Fruit fly (Drosophila melanogaster) whole organism, embryonic: ENCODE results near the gene Gbs-70E.
A peak's percentile ranks its signal among the peaks of the same experiment; 100 is the strongest.

ENCODE experiments used
- ATbp ChIP-seq: fragments of 200-800 bp; sonication (Bioruptor generic); optimal IDR thresholded peaks from 2 replicates; lab custom pipeline; 2017; ENCODE audit warnings: missing biosample characterization, mild to moderate bottlenecking, missing genetic modification characterization, missing genetic modification reagents
- CG12155 ChIP-seq: fragments of 200-800 bp; sonication (Bioruptor generic); optimal IDR thresholded peaks from 3 replicates; lab custom pipeline; 2016; ENCODE audit warnings: missing biosample characterization, missing genetic modification characterization
- CG13424 ChIP-seq: fragments of 200-800 bp; sonication (Bioruptor generic); optimal IDR thresholded peaks from 2 replicates; lab custom pipeline; 2019; ENCODE audit warnings: missing biosample characterization, mild to moderate bottlenecking, missing genetic modification characterization, moderate library complexity
- CG14050 ChIP-seq: fragments of 200-800 bp; sonication (Bioruptor generic); IDR thresholded peaks from 3 replicates; pipeline ENCODE4 v1.3.6; 2022; ENCODE audit warnings: missing biosample characterization, missing genetic modification characterization
- CG14710 ChIP-seq: fragments of 200-800 bp; sonication (Bioruptor generic); optimal IDR thresholded peaks from 3 replicates; lab custom pipeline; 2019; ENCODE audit warnings: missing biosample characterization, mild to moderate bottlenecking, missing genetic modification characterization, moderate library complexity
- CG15269 ChIP-seq: fragments of 200-800 bp; sonication (Bioruptor generic); optimal IDR thresholded peaks from 2 replicates; lab custom pipeline; 2018; ENCODE audit warnings: missing biosample characterization, mild to moderate bottlenecking, missing genetic modification characterization, moderate library complexity
- CG16813 ChIP-seq: fragments of 200-800 bp; sonication (Bioruptor generic); IDR thresholded peaks from 3 replicates; pipeline ENCODE4 v1.3.6; 2022; ENCODE audit warnings: missing biosample characterization, missing genetic modification characterization; ENCODE audit not compliant: partially characterized antibody
- CG17186 ChIP-seq: fragments of 200-800 bp; sonication (Bioruptor generic); optimal IDR thresholded peaks from 3 replicates; lab custom pipeline; 2017; ENCODE audit warnings: missing biosample characterization, missing genetic modification reagents, missing genetic modification characterization
- CG17568 ChIP-seq: fragments of 200-800 bp; sonication (Bioruptor generic); optimal IDR thresholded peaks from 2 replicates; lab custom pipeline; 2018; ENCODE audit warnings: missing biosample characterization, mild to moderate bottlenecking, missing genetic modification characterization, moderate library complexity
- CG17829 ChIP-seq: fragments of 200-800 bp; optimal IDR thresholded peaks from 2 replicates; lab custom pipeline; 2019; ENCODE audit warnings: missing biosample characterization, mild to moderate bottlenecking, missing genetic modification characterization, moderate library complexity
- CG2116 ChIP-seq: fragments of 200-800 bp; sonication (Bioruptor generic); optimal IDR thresholded peaks from 3 replicates; lab custom pipeline; 2018; ENCODE audit warnings: missing biosample characterization, mild to moderate bottlenecking, missing genetic modification characterization
- CG2678 ChIP-seq: fragments of 200-800 bp; sonication (Bioruptor generic); optimal IDR thresholded peaks from 3 replicates; lab custom pipeline; 2019; ENCODE audit warnings: missing biosample characterization, mild to moderate bottlenecking, missing genetic modification characterization, moderate library complexity
- CG2875 ChIP-seq: fragments of 200-800 bp; sonication (Bioruptor generic); optimal IDR thresholded peaks from 2 replicates; lab custom pipeline; 2017; ENCODE audit warnings: missing biosample characterization, mild to moderate bottlenecking, missing genetic modification characterization, missing genetic modification reagents
- CG6175 ChIP-seq: fragments of 200-800 bp; sonication (Bioruptor generic); IDR thresholded peaks from 3 replicates; pipeline ENCODE4 v1.3.6; 2022; ENCODE audit warnings: missing biosample characterization, missing genetic modification characterization
- CG6683 ChIP-seq: fragments of 200-800 bp; sonication (Bioruptor generic); optimal IDR thresholded peaks from 2 replicates; lab custom pipeline; 2017; ENCODE audit warnings: missing biosample characterization, mild to moderate bottlenecking, missing genetic modification characterization, missing genetic modification reagents
- CG7786 ChIP-seq: fragments of 200-800 bp; sonication (Bioruptor generic); optimal IDR thresholded peaks from 2 replicates; lab custom pipeline; 2016; ENCODE audit warnings: missing biosample characterization, missing genetic modification characterization
- CG8089 ChIP-seq: fragments of 200-800 bp; sonication (Bioruptor generic); optimal IDR thresholded peaks from 3 replicates; lab custom pipeline; 2016; ENCODE audit warnings: missing biosample characterization, missing genetic modification characterization
- CrebB ChIP-seq: fragments of 200-800 bp; sonication (Bioruptor generic); optimal IDR thresholded peaks from 3 replicates; lab custom pipeline; 2018; ENCODE audit warnings: missing biosample characterization, mild to moderate bottlenecking, missing genetic modification characterization
- Dfd ChIP-seq, 2 experiments: fragments of >200 bp; optimal IDR thresholded peaks; 2 replicates each; lab custom pipeline; 2017; ENCODE audit warnings: missing biosample characterization in 2 of 2, missing genetic modification characterization in 2 of 2
- Dip2 ChIP-seq: fragments of 200-800 bp; sonication (Bioruptor generic); IDR thresholded peaks from 2 replicates; pipeline ENCODE4 v1.3.6; 2022; ENCODE audit warnings: missing biosample characterization, missing genetic modification characterization
- Dll ChIP-seq: fragments of 200-800 bp; sonication (Bioruptor generic); IDR thresholded peaks from 4 replicates; pipeline ENCODE4 v1.3.6; 2022; ENCODE audit warnings: missing biosample characterization, missing genetic modification characterization; ENCODE audit not compliant: partially characterized antibody
- H2.0 ChIP-seq: fragments of 200-800 bp; sonication (Bioruptor generic); IDR thresholded peaks from 2 replicates; pipeline ENCODE4 v1.3.6; 2022; ENCODE audit warnings: missing biosample characterization, missing genetic modification characterization
- Hand ChIP-seq: fragments of 200-800 bp; sonication (Bioruptor generic); optimal IDR thresholded peaks from 2 replicates; lab custom pipeline; 2017; ENCODE audit warnings: mild to moderate bottlenecking, missing biosample characterization, missing genetic modification reagents, missing genetic modification characterization
- Hr39 ChIP-seq: fragments of >200 bp; optimal IDR thresholded peaks from 2 replicates; lab custom pipeline; 2017
- Hr78 ChIP-seq, 2 experiments: fragments of 200-800 bp in 1 of 2; fragments of >200 bp in 1 of 2; sonication (Bioruptor generic) in 1 of 2; optimal IDR thresholded peaks; 2 replicates each; lab custom pipeline; 2017 to 2019; ENCODE audit warnings: missing biosample characterization in 2 of 2, missing genetic modification characterization in 2 of 2, mild to moderate bottlenecking in 1 of 2, moderate library complexity in 1 of 2
- NFAT ChIP-seq: fragments of 200-800 bp; sonication (Bioruptor generic); IDR thresholded peaks from 2 replicates; pipeline ENCODE4 v1.3.6; 2022; ENCODE audit warnings: missing biosample characterization, missing genetic modification characterization
- Rfx ChIP-seq: fragments of 200-800 bp; sonication (Bioruptor generic); IDR thresholded peaks from 2 replicates; pipeline ENCODE4 v1.3.6; 2022; ENCODE audit warnings: missing biosample characterization, missing genetic modification characterization
- Trl ChIP-seq, 3 experiments: fragments of >200 bp in 2 of 3; fragments of 200-800 bp in 1 of 3; sonication (Bioruptor generic) in 1 of 3; optimal IDR thresholded peaks; 2 replicates in 1 of 3; 3 replicates in 2 of 3; lab custom pipeline; 2016 to 2017; ENCODE audit warnings: missing biosample characterization in 1 of 3, missing genetic modification characterization in 1 of 3
- Xbp1 ChIP-seq: fragments of 200-800 bp; sonication (Bioruptor generic); optimal IDR thresholded peaks from 3 replicates; lab custom pipeline; 2016; ENCODE audit warnings: missing biosample characterization, mild to moderate bottlenecking, missing genetic modification characterization
- ab ChIP-seq: fragments of 200-800 bp; sonication (Bioruptor generic); optimal IDR thresholded peaks from 2 replicates; lab custom pipeline; 2016; ENCODE audit warnings: missing biosample characterization, missing genetic modification characterization
- az2 ChIP-seq: fragments of 200-800 bp; sonication (Bioruptor generic); optimal IDR thresholded peaks from 3 replicates; lab custom pipeline; 2016; ENCODE audit warnings: missing biosample characterization, missing genetic modification characterization
- chinmo ChIP-seq: fragments of 200-800 bp; sonication (Bioruptor generic); IDR thresholded peaks from 4 replicates; pipeline ENCODE4 v1.3.6; 2022; ENCODE audit warnings: missing biosample characterization, missing genetic modification characterization; ENCODE audit not compliant: partially characterized antibody
- chn ChIP-seq: fragments of 200-800 bp; sonication (Bioruptor generic); optimal IDR thresholded peaks from 2 replicates; lab custom pipeline; 2016; ENCODE audit warnings: missing biosample characterization, missing genetic modification characterization
- crc ChIP-seq: fragments of 200-800 bp; sonication (Bioruptor generic); optimal IDR thresholded peaks from 2 replicates; lab custom pipeline; 2016; ENCODE audit warnings: missing biosample characterization, missing genetic modification characterization
- dmrt99B ChIP-seq: fragments of 200-800 bp; sonication (Bioruptor generic); optimal IDR thresholded peaks from 2 replicates; lab custom pipeline; 2018; ENCODE audit warnings: missing biosample characterization, mild to moderate bottlenecking, missing genetic modification characterization, moderate library complexity
- gce ChIP-seq: fragments of 200-800 bp; sonication (Bioruptor generic); IDR thresholded peaks from 3 replicates; pipeline ENCODE4 v1.3.6; 2022; ENCODE audit warnings: missing biosample characterization, missing genetic modification characterization
- h ChIP-seq: fragments of >200 bp; optimal IDR thresholded peaks from 2 replicates; lab custom pipeline; 2017
- lab ChIP-seq: fragments of 200-800 bp; sonication (Bioruptor generic); optimal IDR thresholded peaks from 3 replicates; lab custom pipeline; 2017; ENCODE audit warnings: missing biosample characterization, missing genetic modification characterization, mild to moderate bottlenecking, moderate library complexity, missing genetic modification reagents
- lola ChIP-seq, 3 experiments: fragments of >200 bp in 2 of 3; fragments of 200-800 bp in 1 of 3; sonication (Bioruptor generic) in 1 of 3; optimal IDR thresholded peaks; 2 replicates each; lab custom pipeline; 2017 to 2019; ENCODE audit warnings: missing biosample characterization in 3 of 3, missing genetic modification characterization in 3 of 3, mild to moderate bottlenecking in 1 of 3, moderate library complexity in 1 of 3
- mirr ChIP-seq: fragments of 200-800 bp; sonication (Bioruptor generic); optimal IDR thresholded peaks from 3 replicates; lab custom pipeline; 2018; ENCODE audit warnings: missing biosample characterization, mild to moderate bottlenecking, missing genetic modification characterization
- nerfin-2 ChIP-seq: fragments of 200-800 bp; sonication (Bioruptor generic); IDR thresholded peaks from 2 replicates; pipeline ENCODE4 v1.3.6; 2022; ENCODE audit warnings: missing biosample characterization, missing genetic modification characterization; ENCODE audit not compliant: partially characterized antibody
- psq ChIP-seq: fragments of 200-800 bp; sonication (Bioruptor generic); optimal IDR thresholded peaks from 2 replicates; lab custom pipeline; 2017; ENCODE audit warnings: missing biosample characterization, missing genetic modification characterization
- pum ChIP-seq: fragments of 200-800 bp; sonication (Bioruptor generic); optimal IDR thresholded peaks from 2 replicates; lab custom pipeline; 2016; ENCODE audit warnings: missing biosample characterization, missing genetic modification characterization
- rib ChIP-seq: fragments of 200-800 bp; sonication (Bioruptor generic); IDR thresholded peaks from 2 replicates; pipeline ENCODE4 v1.3.6; 2022; ENCODE audit warnings: missing biosample characterization, missing genetic modification characterization
- salm ChIP-seq: fragments of 200-800 bp; sonication (Bioruptor generic); optimal IDR thresholded peaks from 2 replicates; lab custom pipeline; 2018; ENCODE audit warnings: missing biosample characterization, mild to moderate bottlenecking, missing genetic modification characterization
- sc ChIP-seq, 3 experiments: fragments of >200 bp in 2 of 3; fragments of 200-800 bp in 1 of 3; sonication (Bioruptor generic) in 1 of 3; optimal IDR thresholded peaks; 2 replicates in 2 of 3; 3 replicates in 1 of 3; lab custom pipeline; 2017; ENCODE audit warnings: mild to moderate bottlenecking in 1 of 3, missing biosample characterization in 1 of 3, missing genetic modification characterization in 1 of 3, missing genetic modification reagents in 1 of 3
- schlank ChIP-seq: fragments of 200-800 bp; sonication (Bioruptor generic); optimal IDR thresholded peaks from 2 replicates; lab custom pipeline; 2018; ENCODE audit warnings: missing biosample characterization, mild to moderate bottlenecking, missing genetic modification characterization
- scrt ChIP-seq: fragments of 200-800 bp; sonication (Bioruptor generic); optimal IDR thresholded peaks from 2 replicates; lab custom pipeline; 2018; ENCODE audit warnings: missing biosample characterization, mild to moderate bottlenecking, missing genetic modification characterization, moderate library complexity
- sim ChIP-seq: fragments of 200-800 bp; sonication (Bioruptor generic); IDR thresholded peaks from 2 replicates; pipeline ENCODE4 v1.3.6; 2022; ENCODE audit warnings: missing biosample characterization, missing genetic modification characterization
- so ChIP-seq: fragments of 200-800 bp; sonication (Bioruptor generic); IDR thresholded peaks from 3 replicates; pipeline ENCODE4 v1.3.6; 2022; ENCODE audit warnings: missing biosample characterization, missing genetic modification characterization

Gbs-70E gene

dm6 chr3L:14555052-14555451 lies 4.3 kb upstream of the Gbs-70E start (continued):
- TF ChIP-seq Hand, result no peak
- TF ChIP-seq gce (GFP tag; lab: Robert Waterston, UW), result no peak
- no peak for TF ChIP-seq sc (optimal IDR thresholded peaks at IDR 0.05; lab: Kevin White, UChicago)
- peak; percentile 14 for TF ChIP-seq sc (GFP tag; optimal IDR thresholded peaks at IDR 0.05; lab: Kevin White, UChicago)
- TF ChIP-seq Xbp1 (GFP tag; lab: Kevin White, UChicago), result no peak
- no peak for TF ChIP-seq pum (GFP tag; lab: Kevin White, UChicago)
- peak; percentile 37 for TF ChIP-seq CG13424 (tag; lab: Kevin White, UChicago)
- peak; percentile 57 for TF ChIP-seq CG2678
- peak; percentile 83 for TF ChIP-seq mirr (GFP tag; lab: Kevin White, UChicago)
- TF ChIP-seq chinmo (GFP tag; lab: Robert Waterston, UW), result no peak
- no peak for TF ChIP-seq crc (GFP tag; lab: Kevin White, UChicago)
- no peak for TF ChIP-seq Dfd (GFP tag; optimal IDR thresholded peaks at IDR 0.05; lab: Kevin White, UChicago)
- TF ChIP-seq ATbp, result peak; percentile 64
- no peak for TF ChIP-seq ab (GFP tag; lab: Kevin White, UChicago)
- no peak for TF ChIP-seq Trl (optimal IDR thresholded peaks at IDR 0.05; lab: Kevin White, UChicago)
- TF ChIP-seq Trl (GFP tag; optimal IDR thresholded peaks at IDR 0.05; lab: Kevin White, UChicago), result no peak
- TF ChIP-seq Hr78 (GFP tag; optimal IDR thresholded peaks at IDR 0.05; lab: Kevin White, UChicago), result peak in 1 of 2 experiments; percentile 74
- TF ChIP-seq az2 (GFP tag; lab: Kevin White, UChicago), result no peak
- peak; percentile 26 for TF ChIP-seq scrt (GFP tag; lab: Kevin White, UChicago)
- no peak for TF ChIP-seq Rfx (GFP tag; lab: Robert Waterston, UW)
- no peak for TF ChIP-seq H2.0 (GFP tag; lab: Robert Waterston, UW)
- TF ChIP-seq sim, result no peak
- TF ChIP-seq CG17186 (GFP tag; lab: Kevin White, UChicago), result no peak
- peak; percentile 66 for TF ChIP-seq CrebB
- TF ChIP-seq Dip2 (GFP tag; lab: Robert Waterston, UW), result no peak
- peak; percentile 42 for TF ChIP-seq dmrt99B (tag; lab: Kevin White, UChicago)
- TF ChIP-seq CG6683 (GFP tag; lab: Kevin White, UChicago), result no peak
- no peak for TF ChIP-seq salm
- TF ChIP-seq CG12155 (GFP tag; lab: Kevin White, UChicago), result peak; percentile 11
- no peak for TF ChIP-seq CG2875 (GFP tag; lab: Kevin White, UChicago)
- TF ChIP-seq so (GFP tag; lab: Robert Waterston, UW), result 0 out of 3 replicates have a peak, but pooled peaks have one; percentile 50
- no peak for TF ChIP-seq CG7786 (GFP tag; lab: Kevin White, UChicago)
- no peak for TF ChIP-seq NFAT (GFP tag; lab: Robert Waterston, UW)
- TF ChIP-seq nerfin-2 (GFP tag; lab: Robert Waterston, UW), result no peak
- no peak for TF ChIP-seq chn
- TF ChIP-seq CG14710 (tag; lab: Kevin White, UChicago), result peak; percentile 22
- TF ChIP-seq psq (GFP tag; lab: Kevin White, UChicago), result no peak
- no peak for TF ChIP-seq CG14050 (GFP tag; lab: Robert Waterston, UW)
- no peak for TF ChIP-seq h (lab: Kevin White, UChicago)
- TF ChIP-seq lola (GFP tag; optimal IDR thresholded peaks at IDR 0.05; lab: Kevin White, UChicago), result peak in 1 of 3 experiments; percentile 28
- TF ChIP-seq CG17829, result no peak
- TF ChIP-seq CG15269 (tag; lab: Kevin White, UChicago), result peak; percentile 38
- TF ChIP-seq Hr39 (lab: Kevin White, UChicago), result no peak
- TF ChIP-seq CG16813 (GFP tag; lab: Robert Waterston, UW), result no peak
- TF ChIP-seq CG6175, result no peak; the same call in 2 of the 3 replicates
- TF ChIP-seq schlank (tag; lab: Kevin White, UChicago), result peak; percentile 16
- 0 out of 4 replicates have a peak, but pooled peaks have one; percentile 20 for TF ChIP-seq Dll
- peak; percentile 64 for TF ChIP-seq rib
- no peak for TF ChIP-seq CG2116 (GFP tag; lab: Kevin White, UChicago)
- TF ChIP-seq lab (GFP tag; lab: Kevin White, UChicago), result peak; percentile 72
- peak; percentile 4 for TF ChIP-seq CG8089 (GFP tag; lab: Kevin White, UChicago)
- peak; percentile 58 for TF ChIP-seq CG17568 (GFP tag; lab: Kevin White, UChicago)
